Worm (Caenorhabditis elegans) whole organism, midembryonic: ENCODE data around the gene fcd-2.

ENCODE experiments used
- T22C8.4 ChIP-seq: fragments of 200-800 bp; sonication (Bioruptor generic); IDR thresholded peaks from 2 replicates; pipeline ENCODE4 v1.3.6; 2022; ENCODE audit warnings: missing genetic modification characterization, missing compliant biosample characterization
- cog-1 ChIP-seq: sonication (generic microtip); optimal IDR thresholded peaks from 2 replicates; lab custom pipeline; 2016; ENCODE audit warnings: missing genetic modification characterization, missing compliant biosample characterization
- flt-1 ChIP-seq: fragments of 200-800 bp; sonication (Bioruptor generic); IDR thresholded peaks from 2 replicates; pipeline ENCODE4 v1.3.6; 2022; ENCODE audit warnings: missing genetic modification characterization, missing compliant biosample characterization
- klf-2 ChIP-seq: fragments of 200-800 bp; sonication (Bioruptor generic); conservative IDR thresholded peaks from 2 replicates; pipeline ENCODE4 v1.3.6; 2022; ENCODE audit warnings: missing genetic modification reagents, missing genetic modification characterization, missing compliant biosample characterization
- med-1 ChIP-seq: sonication (generic microtip); optimal IDR thresholded peaks from 2 replicates; lab custom pipeline; 2017; ENCODE audit warnings: missing genetic modification characterization, mild to moderate bottlenecking, missing compliant biosample characterization, antibody characterized with exemption, missing genetic modification reagents; ENCODE audit not compliant: insufficient read depth
- ref-1 ChIP-seq: fragments of 200-800 bp; sonication (Bioruptor generic); conservative IDR thresholded peaks from 2 replicates; pipeline ENCODE4 v1.3.6; 2022; ENCODE audit warnings: missing genetic modification reagents, missing genetic modification characterization, missing compliant biosample characterization
- tab-1 ChIP-seq: fragments of 200-800 bp; sonication (Bioruptor generic); IDR thresholded peaks from 2 replicates; pipeline ENCODE4 v1.3.6; 2022; ENCODE audit warnings: missing genetic modification characterization, missing compliant biosample characterization
- ztf-23 ChIP-seq: fragments of 200-800 bp; sonication (Bioruptor generic); IDR thresholded peaks from 2 replicates; pipeline ENCODE4 v1.3.6; 2022; ENCODE audit warnings: missing genetic modification reagents, missing genetic modification characterization, missing compliant biosample characterization
- ztf-29 ChIP-seq: fragments of 200-800 bp; sonication (Bioruptor generic); IDR thresholded peaks from 2 replicates; pipeline ENCODE4 v1.3.6; 2022; ENCODE audit warnings: missing genetic modification reagents, missing genetic modification characterization, missing compliant biosample characterization

The fcd-2 gene

ce11 chrIV:15051045-15051444, 25.5 kb downstream of the fcd-2 start:
- TF ChIP-seq klf-2 (GFP tag; lab: Robert Waterston, UW), result no peak
- TF ChIP-seq cog-1, result no peak
- no peak for TF ChIP-seq tab-1 (GFP tag; lab: Robert Waterston, UW)
- TF ChIP-seq T22C8.4 (GFP tag; lab: Robert Waterston, UW), result no peak
- no peak for TF ChIP-seq ztf-23 (GFP tag; lab: Robert Waterston, UW)
- no peak for TF ChIP-seq ref-1 (GFP tag; lab: Robert Waterston, UW)
- no peak for TF ChIP-seq flt-1 (GFP tag; lab: Robert Waterston, UW)
- no peak for TF ChIP-seq ztf-29 (GFP tag; lab: Robert Waterston, UW)
- TF ChIP-seq med-1 (GFP tag; lab: Kevin White, UChicago), result no peak

ce11 chrIV:15053271-15053670, 27.8 kb downstream of the fcd-2 start, which contains the start of gene srt-47:
srt-47 (minus strand) TSS chrIV:15053371.
- TF ChIP-seq T22C8.4 (GFP tag; lab: Robert Waterston, UW) (no peak), flt-1 (GFP tag; lab: Robert Waterston, UW) (no peak), cog-1 (no peak), med-1 (GFP tag; lab: Kevin White, UChicago) (no peak), ztf-29 (GFP tag; lab: Robert Waterston, UW) (no peak), klf-2 (GFP tag; lab: Robert Waterston, UW) (no peak), ztf-23 (GFP tag; lab: Robert Waterston, UW) (no peak), tab-1 (GFP tag; lab: Robert Waterston, UW) (no peak), ref-1 (GFP tag; lab: Robert Waterston, UW) (no peak)

ce11 chrIV:15056081-15056586, 30.6 kb downstream of the fcd-2 start, which contains the start of gene Y41E3.19:
Y41E3.19 (plus strand) TSS chrIV:15056131.
- TF ChIP-seq med-1 (GFP tag; lab: Kevin White, UChicago), result no peak
- TF ChIP-seq klf-2 (GFP tag; lab: Robert Waterston, UW), result no peak
- no peak for TF ChIP-seq ztf-23 (GFP tag; lab: Robert Waterston, UW)
- no peak for TF ChIP-seq T22C8.4 (GFP tag; lab: Robert Waterston, UW)
- TF ChIP-seq tab-1 (GFP tag; lab: Robert Waterston, UW), result no peak
- no peak for TF ChIP-seq ref-1 (GFP tag; lab: Robert Waterston, UW)
- no peak for TF ChIP-seq cog-1
- no peak for TF ChIP-seq flt-1 (GFP tag; lab: Robert Waterston, UW)
- no peak for TF ChIP-seq ztf-29 (GFP tag; lab: Robert Waterston, UW)

- TF ChIP-seq flt-1 (GFP tag; lab: Robert Waterston, UW) (no peak), ztf-29 (GFP tag; lab: Robert Waterston, UW) (no peak), med-1 (GFP tag; lab: Kevin White, UChicago) (no peak), klf-2 (GFP tag; lab: Robert Waterston, UW) (no peak), tab-1 (GFP tag; lab: Robert Waterston, UW) (no peak), T22C8.4 (GFP tag; lab: Robert Waterston, UW) (no peak), ref-1 (GFP tag; lab: Robert Waterston, UW) (no peak), cog-1 (no peak), ztf-23 (GFP tag; lab: Robert Waterston, UW) (no peak)
Observed at ce11 chrIV:15057994-15058393, 32.5 kb downstream of the fcd-2 start, which contains the start of gene Y41E3.13. Y41E3.13 (plus strand) TSS chrIV:15058294.

ce11 chrIV:15059150-15059549, 33.6 kb downstream of the fcd-2 start:
- TF ChIP-seq flt-1 (GFP tag; lab: Robert Waterston, UW), result peak; percentile 93

- no peak for TF ChIP-seq ztf-29 (GFP tag; lab: Robert Waterston, UW)
- TF ChIP-seq cog-1, result no peak
- no peak for TF ChIP-seq T22C8.4 (GFP tag; lab: Robert Waterston, UW)
- no peak for TF ChIP-seq ref-1 (GFP tag; lab: Robert Waterston, UW)
- no peak for TF ChIP-seq tab-1 (GFP tag; lab: Robert Waterston, UW)
- no peak for TF ChIP-seq med-1 (GFP tag; lab: Kevin White, UChicago)
- TF ChIP-seq flt-1 (GFP tag; lab: Robert Waterston, UW), result no peak
Observed at ce11 chrIV:15063789-15064188, 38.3 kb downstream of the fcd-2 start.

ce11 chrIV:15065653-15066052, 40.1 kb downstream of the fcd-2 start, which contains the start of gene Y41E3.18:
Y41E3.18 (minus strand) TSS chrIV:15065753.
- TF ChIP-seq klf-2 (GFP tag; lab: Robert Waterston, UW) (no peak), ztf-23 (GFP tag; lab: Robert Waterston, UW) (no peak), cog-1 (no peak), ztf-29 (GFP tag; lab: Robert Waterston, UW) (no peak), flt-1 (GFP tag; lab: Robert Waterston, UW) (no peak), med-1 (GFP tag; lab: Kevin White, UChicago) (no peak), tab-1 (GFP tag; lab: Robert Waterston, UW) (no peak), T22C8.4 (GFP tag; lab: Robert Waterston, UW) (no peak)

- TF ChIP-seq cog-1, result no peak
- TF ChIP-seq T22C8.4 (GFP tag; lab: Robert Waterston, UW), result no peak
- no peak for TF ChIP-seq ztf-23 (GFP tag; lab: Robert Waterston, UW)
- no peak for TF ChIP-seq ztf-29 (GFP tag; lab: Robert Waterston, UW)
- no peak for TF ChIP-seq ref-1 (GFP tag; lab: Robert Waterston, UW)
- TF ChIP-seq flt-1 (GFP tag; lab: Robert Waterston, UW), result no peak
- no peak for TF ChIP-seq med-1 (GFP tag; lab: Kevin White, UChicago)
- TF ChIP-seq tab-1 (GFP tag; lab: Robert Waterston, UW), result no peak
- no peak for TF ChIP-seq klf-2 (GFP tag; lab: Robert Waterston, UW)
Observed at ce11 chrIV:15068818-15069217, 43.3 kb downstream of the fcd-2 start, which contains the start of gene srt-48. srt-48 (minus strand) TSS chrIV:15068918.

- no peak for TF ChIP-seq ztf-23 (GFP tag; lab: Robert Waterston, UW)
- no peak for TF ChIP-seq tab-1 (GFP tag; lab: Robert Waterston, UW)
- TF ChIP-seq ref-1 (GFP tag; lab: Robert Waterston, UW), result no peak
- TF ChIP-seq med-1 (GFP tag; lab: Kevin White, UChicago), result no peak
- TF ChIP-seq klf-2 (GFP tag; lab: Robert Waterston, UW), result no peak
- TF ChIP-seq T22C8.4 (GFP tag; lab: Robert Waterston, UW), result no peak
Observed at ce11 chrIV:15074392-15074791, 48.9 kb downstream of the fcd-2 start, which contains the start of gene srt-50. srt-50 (plus strand) TSS chrIV:15074692.
